Worm (Caenorhabditis elegans): ENCODE measurements around the gene clec-160.

DNA sequence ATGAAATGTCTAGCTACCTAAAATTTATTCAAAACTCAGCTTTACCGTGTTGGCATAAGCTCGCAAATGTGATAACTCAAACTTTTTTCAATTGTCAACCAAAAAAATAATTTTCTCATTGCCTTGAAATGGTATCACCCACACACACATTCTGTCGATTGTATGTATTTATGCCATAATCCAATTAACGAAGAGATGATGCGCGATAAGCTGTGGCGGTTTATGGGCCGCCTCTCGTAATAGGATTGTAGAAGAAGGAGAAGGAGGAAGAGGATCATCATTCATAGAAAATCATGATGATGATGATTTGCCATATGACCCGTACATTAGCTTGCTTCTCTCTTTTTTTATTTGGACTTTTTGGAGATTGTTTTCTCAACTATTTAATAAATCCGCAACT lies 13.4 kb upstream of the clec-160 start:
- TF ChIP-seq madf-2 (tag; optimal IDR thresholded peaks at IDR 0.05) = no peak
- no peak for TF ChIP-seq tbx-2 (tag; optimal IDR thresholded peaks at IDR 0.05)
- no peak for TF ChIP-seq fax-1 (tag; optimal IDR thresholded peaks at IDR 0.05)
- no peak for TF ChIP-seq ceh-34 (tag; optimal IDR thresholded peaks at IDR 0.05)
- TF ChIP-seq nhr-11 (tag; optimal IDR thresholded peaks at IDR 0.05) = no peak
- TF ChIP-seq ceh-14 (tag; optimal IDR thresholded peaks at IDR 0.05) = no peak
